Worm (Caenorhabditis elegans): ENCODE results near the gene ppk-2.

ce11 chrIII:2137490-2137889, 35.4 kb downstream of the ppk-2 start:
- TF ChIP-seq isw-1 (GFP tag; IDR thresholded peaks at IDR 0.05) (no peak), elt-3 (tag; optimal IDR thresholded peaks at IDR 0.05) (no peak), C16A3.4 (tag; optimal IDR thresholded peaks at IDR 0.05) (no peak), dpl-1 (GFP tag; optimal IDR thresholded peaks at IDR 0.05) (no peak), fos-1 (tag; optimal IDR thresholded peaks at IDR 0.05) (no peak), ztf-4 (tag; optimal IDR thresholded peaks at IDR 0.05) (no peak)

Data from whole organism, L1 larva.